Worm (Caenorhabditis elegans) whole organism, L1 larva: ENCODE measurements around the gene pqn-96.

Experiments used
- C16A3.4 ChIP-seq: fragments of 150-350 bp; optimal IDR thresholded peaks from 2 replicates; lab custom pipeline; 2014; ENCODE audit warnings: missing biosample characterization, missing genetic modification characterization
- C34B4.2 ChIP-seq: sonication (generic microtip); optimal IDR thresholded peaks from 2 replicates; lab custom pipeline; 2017; ENCODE audit warnings: mild to moderate bottlenecking, missing genetic modification characterization, missing compliant biosample characterization
- aly-2 ChIP-seq: fragments of 150-350 bp; optimal IDR thresholded peaks from 2 replicates; lab custom pipeline; 2014; ENCODE audit warnings: missing biosample characterization, missing genetic modification characterization
- blmp-1 ChIP-seq: fragments of 150-350 bp; optimal IDR thresholded peaks from 2 replicates; lab custom pipeline; 2014; ENCODE audit warnings: missing biosample characterization, missing genetic modification characterization
- ceh-63 ChIP-seq: fragments of 200-800 bp; sonication (Bioruptor generic); optimal IDR thresholded peaks from 2 replicates; lab custom pipeline; 2018; ENCODE audit warnings: mild to moderate bottlenecking, missing genetic modification characterization, missing compliant biosample characterization
- ceh-82 ChIP-seq, 3 experiments: fragments of 150-350 bp in 1 of 3; sonication (generic microtip) in 2 of 3; optimal IDR thresholded peaks; 2 replicates each; lab custom pipeline; 2014 to 2017; ENCODE audit warnings: missing biosample characterization in 3 of 3, missing genetic modification characterization in 3 of 3
- ceh-90 ChIP-seq: sonication (generic microtip); optimal IDR thresholded peaks from 2 replicates; lab custom pipeline; 2016; ENCODE audit warnings: missing genetic modification characterization, missing compliant biosample characterization
- ces-1 ChIP-seq: fragments of 150-350 bp; optimal IDR thresholded peaks from 2 replicates; lab custom pipeline; 2014; ENCODE audit warnings: missing biosample characterization, missing genetic modification reagents, missing genetic modification characterization
- dpl-1 ChIP-seq, 3 experiments: fragments of 150-350 bp in 2 of 3; sonication (generic microtip) in 1 of 3; optimal IDR thresholded peaks; 2 replicates each; lab custom pipeline; 2014 to 2017; ENCODE audit warnings: missing biosample characterization in 3 of 3, missing genetic modification characterization in 3 of 3, missing genetic modification reagents in 3 of 3
- dsc-1 ChIP-seq: sonication (generic microtip); optimal IDR thresholded peaks from 2 replicates; lab custom pipeline; 2016; ENCODE audit warnings: mild to moderate bottlenecking, missing genetic modification characterization, missing compliant biosample characterization
- efl-1 ChIP-seq, 4 experiments: fragments of 150-350 bp; optimal IDR thresholded peaks in 3 of 4; peaks in 1 of 4; 1 replicate in 1 of 4; 2 replicates in 3 of 4; lab custom pipeline; 2014; ENCODE audit warnings: missing biosample characterization in 2 of 4, missing genetic modification characterization in 2 of 4, missing genetic modification reagents in 2 of 4
- efl-3 ChIP-seq: fragments of 200-800 bp; sonication (Bioruptor generic); optimal IDR thresholded peaks from 2 replicates; lab custom pipeline; 2018; ENCODE audit warnings: mild to moderate bottlenecking, missing genetic modification characterization, missing compliant biosample characterization
- elt-2 ChIP-seq: sonication (generic microtip); optimal IDR thresholded peaks from 2 replicates; lab custom pipeline; 2016; ENCODE audit warnings: missing genetic modification characterization, mild to moderate bottlenecking, inconsistent platforms, missing compliant biosample characterization, missing genetic modification reagents
- fkh-4 ChIP-seq: sonication (generic microtip); optimal IDR thresholded peaks from 2 replicates; lab custom pipeline; 2016; ENCODE audit warnings: missing compliant biosample characterization, missing genetic modification characterization, borderline replicate concordance
- fkh-8 ChIP-seq: sonication (generic microtip); optimal IDR thresholded peaks from 2 replicates; lab custom pipeline; 2016; ENCODE audit warnings: mild to moderate bottlenecking, missing genetic modification characterization, missing compliant biosample characterization
- hlh-17 ChIP-seq: fragments of 200-800 bp; sonication (Bioruptor generic); optimal IDR thresholded peaks from 2 replicates; lab custom pipeline; 2018; ENCODE audit warnings: missing genetic modification characterization, mild to moderate bottlenecking, missing compliant biosample characterization, moderate library complexity, borderline replicate concordance
- isw-1 ChIP-seq: fragments of 200-800 bp; sonication (Bioruptor generic); IDR thresholded peaks from 2 replicates; pipeline ENCODE4 v1.3.6; 2022; ENCODE audit warnings: missing genetic modification characterization, missing compliant biosample characterization
- lin-14 ChIP-seq: fragments of 200-800 bp; sonication (Bioruptor generic); optimal IDR thresholded peaks from 2 replicates; lab custom pipeline; 2018; ENCODE audit warnings: mild to moderate bottlenecking, missing genetic modification characterization, moderate library complexity, missing compliant biosample characterization
- lin-15B ChIP-seq: fragments of 150-350 bp; sonication (generic microtip); optimal IDR thresholded peaks from 3 replicates; lab custom pipeline; 2014; ENCODE audit warnings: missing biosample characterization, missing genetic modification characterization
- lin-35 ChIP-seq, 2 experiments: fragments of 150-350 bp; optimal IDR thresholded peaks; 2 replicates each; lab custom pipeline; 2014; ENCODE audit warnings: missing biosample characterization in 2 of 2, missing genetic modification characterization in 2 of 2, missing genetic modification reagents in 2 of 2
- lin-39 ChIP-seq: fragments of 150-350 bp; optimal IDR thresholded peaks from 2 replicates; lab custom pipeline; 2014; ENCODE audit warnings: missing biosample characterization, missing genetic modification reagents, missing genetic modification characterization
- lsy-2 ChIP-seq, 2 experiments: fragments of 150-350 bp; optimal IDR thresholded peaks; 2 replicates each; lab custom pipeline; 2014; ENCODE audit warnings: missing biosample characterization in 2 of 2, missing genetic modification characterization in 2 of 2
- mep-1 ChIP-seq: fragments of 150-350 bp; optimal IDR thresholded peaks from 2 replicates; lab custom pipeline; 2014; ENCODE audit warnings: missing biosample characterization, missing genetic modification characterization
- nhr-11 ChIP-seq: fragments of 150-350 bp; optimal IDR thresholded peaks from 2 replicates; lab custom pipeline; 2014; ENCODE audit warnings: missing biosample characterization, missing genetic modification characterization
- nhr-19 ChIP-seq: fragments of 200-800 bp; sonication (Bioruptor generic); conservative IDR thresholded peaks from 2 replicates; pipeline ENCODE4 v1.3.6; 2022; ENCODE audit warnings: missing genetic modification characterization, missing compliant biosample characterization
- nhr-28 ChIP-seq: fragments of 150-350 bp; optimal IDR thresholded peaks from 2 replicates; lab custom pipeline; 2014; ENCODE audit warnings: missing biosample characterization, missing genetic modification characterization
- nhr-47 ChIP-seq: sonication (generic microtip); optimal IDR thresholded peaks from 2 replicates; lab custom pipeline; 2016; ENCODE audit warnings: mild to moderate bottlenecking, missing genetic modification characterization, moderate library complexity, missing compliant biosample characterization
- nhr-71 ChIP-seq: sonication (generic microtip); optimal IDR thresholded peaks from 2 replicates; lab custom pipeline; 2016; ENCODE audit warnings: mild to moderate bottlenecking, missing genetic modification characterization, moderate library complexity, missing compliant biosample characterization
- nhr-76 ChIP-seq: sonication (generic microtip); optimal IDR thresholded peaks from 2 replicates; lab custom pipeline; 2017; ENCODE audit warnings: missing biosample characterization, missing genetic modification characterization
- nhr-77 ChIP-seq: fragments of 150-350 bp; optimal IDR thresholded peaks from 2 replicates; lab custom pipeline; 2014; ENCODE audit warnings: missing biosample characterization, missing genetic modification characterization
- nhr-84 ChIP-seq: sonication (generic microtip); optimal IDR thresholded peaks from 2 replicates; lab custom pipeline; 2017; ENCODE audit warnings: missing biosample characterization, missing genetic modification characterization
- nhr-85 ChIP-seq: sonication (generic microtip); peaks from one replicate; lab custom pipeline; 2016; ENCODE audit warnings: missing genetic modification characterization, inconsistent platforms, missing compliant biosample characterization
- nhr-90 ChIP-seq: sonication (generic microtip); optimal IDR thresholded peaks from 2 replicates; lab custom pipeline; 2016; ENCODE audit warnings: mild to moderate bottlenecking, missing genetic modification characterization, missing compliant biosample characterization; ENCODE audit not compliant: poor library complexity
- pag-3 ChIP-seq: sonication (generic microtip); optimal IDR thresholded peaks from 2 replicates; lab custom pipeline; 2017; ENCODE audit warnings: missing genetic modification characterization, mild to moderate bottlenecking, missing compliant biosample characterization, antibody characterized with exemption, borderline replicate concordance; ENCODE audit not compliant: insufficient read depth
- rnt-1 ChIP-seq: sonication (generic microtip); optimal IDR thresholded peaks from 2 replicates; lab custom pipeline; 2016; ENCODE audit warnings: mild to moderate bottlenecking, missing genetic modification characterization, moderate library complexity, missing compliant biosample characterization
- snpc-4 ChIP-seq: fragments of 150-350 bp; optimal IDR thresholded peaks from 2 replicates; lab custom pipeline; 2014; ENCODE audit warnings: missing biosample characterization, missing genetic modification characterization
- snu-23 ChIP-seq: sonication (generic microtip); optimal IDR thresholded peaks from 2 replicates; lab custom pipeline; 2016; ENCODE audit warnings: missing genetic modification characterization, missing compliant biosample characterization
- sup-37 ChIP-seq: fragments of 200-800 bp; sonication (Bioruptor generic); optimal IDR thresholded peaks from 2 replicates; lab custom pipeline; 2018; ENCODE audit warnings: mild to moderate bottlenecking, missing genetic modification characterization, missing compliant biosample characterization
- swsn-7 ChIP-seq: sonication (generic microtip); optimal IDR thresholded peaks from 2 replicates; lab custom pipeline; 2016; ENCODE audit warnings: missing genetic modification characterization, missing compliant biosample characterization
- tbx-2 ChIP-seq: sonication (generic microtip); optimal IDR thresholded peaks from 2 replicates; lab custom pipeline; 2016; ENCODE audit warnings: missing genetic modification characterization, missing compliant biosample characterization
- tlp-1 ChIP-seq: fragments of 150-350 bp; optimal IDR thresholded peaks from 2 replicates; lab custom pipeline; 2014; ENCODE audit warnings: missing biosample characterization, missing genetic modification characterization
- vab-15 ChIP-seq: sonication (generic microtip); optimal IDR thresholded peaks from 2 replicates; lab custom pipeline; 2017; ENCODE audit warnings: missing genotype, mild to moderate bottlenecking, missing genetic modification characterization, missing compliant biosample characterization
- xbp-1 ChIP-seq: sonication (generic microtip); optimal IDR thresholded peaks from 2 replicates; lab custom pipeline; 2016; ENCODE audit warnings: missing genetic modification characterization, missing compliant biosample characterization
- ztf-11 ChIP-seq, 2 experiments: sonication (generic microtip); optimal IDR thresholded peaks; 2 replicates each; lab custom pipeline; 2016 to 2017; ENCODE audit warnings: missing genetic modification characterization in 2 of 2, missing biosample characterization in 1 of 2, missing compliant biosample characterization in 1 of 2

The pqn-96 gene

ce11 chrIII:8432143-8432542, 7.1 kb downstream of the pqn-96 start, which contains the start of gene ZK1236.5:
TSS of gene ZK1236.5 (minus strand) at chrIII:8432214.
- TF ChIP-seq lsy-2 (tag; optimal IDR thresholded peaks at IDR 0.05; lab: Kevin White, UChicago) (peak; percentile 54 to 76), swsn-7 (tag; lab: Kevin White, UChicago) (peak; percentile 18), lin-15B (no peak), efl-3 (GFP tag; lab: Kevin White, UChicago) (no peak), isw-1 (GFP tag; lab: Robert Waterston, UW) (0 out of 2 replicates have a peak, but pooled peaks have one; percentile 13), nhr-71 (tag; lab: Kevin White, UChicago) (peak; percentile 45), nhr-77 (no peak), C16A3.4 (tag; lab: Kevin White, UChicago) (peak; percentile 1), mep-1 (tag; lab: Kevin White, UChicago) (peak; percentile 49), xbp-1 (peak; percentile 39), pag-3 (tag; lab: Kevin White, UChicago) (no peak), fkh-8 (tag; lab: Kevin White, UChicago) (peak; percentile 28), snu-23 (GFP tag; lab: Kevin White, UChicago) (peak; percentile 59), lin-14 (GFP tag; lab: Kevin White, UChicago) (no peak), nhr-85 (tag; lab: Kevin White, UChicago) (peak; percentile 39), ztf-11 (tag; optimal IDR thresholded peaks at IDR 0.05; lab: Kevin White, UChicago) (no peak), nhr-19 (GFP tag; lab: Robert Waterston, UW) (0 out of 2 replicates have a peak, but pooled peaks have one; percentile 9), rnt-1 (tag; lab: Kevin White, UChicago) (peak; percentile 12), nhr-47 (tag; lab: Kevin White, UChicago) (peak; percentile 50), blmp-1 (peak; percentile 62), efl-1 (optimal IDR thresholded peaks at IDR 0.05; lab: Kevin White, UChicago) (peak; percentile 47 to 59), efl-1 (GFP tag; optimal IDR thresholded peaks at IDR 0.05 in 1 of 2; lab: Kevin White, UChicago) (peak; percentile 48 to 94), ceh-82 (tag; optimal IDR thresholded peaks at IDR 0.05; lab: Kevin White, UChicago) (peak in 1 of 3 experiments; percentile 26), dpl-1 (GFP tag; optimal IDR thresholded peaks at IDR 0.05; lab: Kevin White, UChicago) (peak; percentile 20 to 56 (median 53)), ceh-90 (no peak), aly-2 (tag; lab: Kevin White, UChicago) (peak; percentile 49), lin-35 (GFP tag; optimal IDR thresholded peaks at IDR 0.05; lab: Kevin White, UChicago) (peak; percentile 43 to 67), tbx-2 (tag; lab: Kevin White, UChicago) (peak; percentile 11)

ce11 chrIII:8429497-8429896, 9.7 kb downstream of the pqn-96 start:
- TF ChIP-seq efl-1 (optimal IDR thresholded peaks at IDR 0.05; lab: Kevin White, UChicago) (no peak), efl-1 (GFP tag; optimal IDR thresholded peaks at IDR 0.05 in 1 of 2; lab: Kevin White, UChicago) (peak in 1 of 2 experiments; percentile 91), fkh-4 (no peak)

- TF ChIP-seq vab-15 (tag; lab: Kevin White, UChicago) (no peak), lin-14 (GFP tag; lab: Kevin White, UChicago) (no peak), lin-35 (GFP tag; optimal IDR thresholded peaks at IDR 0.05; lab: Kevin White, UChicago) (peak in 1 of 2 experiments; percentile 10), nhr-11 (tag; lab: Kevin White, UChicago) (no peak), dpl-1 (GFP tag; optimal IDR thresholded peaks at IDR 0.05; lab: Kevin White, UChicago) (peak in 1 of 3 experiments; percentile 6), ces-1 (GFP tag; lab: Kevin White, UChicago) (no peak), ceh-63 (GFP tag; lab: Kevin White, UChicago) (no peak)
- TF ChIP-seq, all 84 proteins: peak for 2
Measured at ce11 chrIII:8429035-8429434, 10.2 kb downstream of the pqn-96 start, which contains the start of gene ZK1236.1. TSS of gene ZK1236.1 (plus strand) at chrIII:8429297.

- no peak for TF ChIP-seq nhr-90
- TF ChIP-seq blmp-1 = peak; percentile 87
- TF ChIP-seq lin-39 = no peak
- no peak for TF ChIP-seq dpl-1 (GFP tag; optimal IDR thresholded peaks at IDR 0.05; lab: Kevin White, UChicago)
- no peak for TF ChIP-seq ces-1 (GFP tag; lab: Kevin White, UChicago)
- TF ChIP-seq sup-37 (GFP tag; lab: Kevin White, UChicago) = no peak
- TF ChIP-seq tlp-1 (tag; lab: Kevin White, UChicago) = no peak
- TF ChIP-seq nhr-28 (tag; lab: Kevin White, UChicago) = no peak
- TF ChIP-seq hlh-17 (GFP tag; lab: Kevin White, UChicago) = no peak
- TF ChIP-seq isw-1 (GFP tag; lab: Robert Waterston, UW) = no peak
- TF ChIP-seq nhr-85 (tag; lab: Kevin White, UChicago) = peak; percentile 42
- TF ChIP-seq dsc-1 (tag; lab: Kevin White, UChicago) = no peak
- TF ChIP-seq nhr-11 (tag; lab: Kevin White, UChicago) = no peak
- TF ChIP-seq nhr-84 (tag; lab: Kevin White, UChicago) = no peak
- no peak for TF ChIP-seq efl-3 (GFP tag; lab: Kevin White, UChicago)
- TF ChIP-seq nhr-76 (tag; lab: Kevin White, UChicago) = no peak
- TF ChIP-seq lin-15B = no peak
- no peak for TF ChIP-seq C34B4.2 (tag; lab: Kevin White, UChicago)
- TF ChIP-seq snpc-4 = no peak
- TF ChIP-seq elt-2 (tag; lab: Kevin White, UChicago) = no peak
Measured at ce11 chrIII:8426271-8426670, 12.9 kb downstream of the pqn-96 start, which contains the start of gene cec-1. TSS of gene cec-1 (plus strand) at chrIII:8426333.
